Fruit fly (Drosophila melanogaster) whole organism, wandering third instar larva: ENCODE data around the gene ATPsyngamma.
A peak's percentile ranks its signal among the peaks of the same experiment; 100 is the strongest.

Source experiments
- Abd-B ChIP-seq: fragments of >200 bp; optimal IDR thresholded peaks from 2 replicates; lab custom pipeline; 2017; ENCODE audit warnings: missing biosample characterization, missing genetic modification characterization
- CG32264 ChIP-seq: fragments of 200-800 bp; sonication (Bioruptor generic); optimal IDR thresholded peaks from 2 replicates; lab custom pipeline; 2016; ENCODE audit warnings: missing biosample characterization, missing genetic modification characterization
- CG9705 ChIP-seq: fragments of 200-800 bp; sonication (Bioruptor generic); optimal IDR thresholded peaks from 2 replicates; lab custom pipeline; 2018; ENCODE audit warnings: missing biosample characterization, mild to moderate bottlenecking, missing genetic modification characterization
- CrebA ChIP-seq: fragments of 200-800 bp; sonication (Bioruptor generic); optimal IDR thresholded peaks from 2 replicates; lab custom pipeline; 2016; ENCODE audit warnings: missing biosample characterization, mild to moderate bottlenecking, missing genetic modification characterization, borderline replicate concordance
- Dfd ChIP-seq: fragments of >200 bp; optimal IDR thresholded peaks from 2 replicates; lab custom pipeline; 2017; ENCODE audit warnings: missing biosample characterization, missing genetic modification characterization
- Dif ChIP-seq: fragments of 200-275, 200-300 bp; sonication (Bioruptor generic); optimal IDR thresholded peaks from 2 replicates; lab custom pipeline; 2018; ENCODE audit warnings: missing biosample characterization, missing genetic modification characterization; ENCODE audit not compliant: partially characterized antibody
- GATAd ChIP-seq: sonication (Bioruptor generic); optimal IDR thresholded peaks from 2 replicates; lab custom pipeline; 2016; ENCODE audit warnings: missing biosample characterization, missing genetic modification characterization
- HLH106 ChIP-seq: fragments of 200-800 bp; optimal IDR thresholded peaks from 3 replicates; lab custom pipeline; 2019; ENCODE audit warnings: missing biosample characterization, mild to moderate bottlenecking, missing genetic modification characterization, moderate library complexity
- Hnf4 ChIP-seq: fragments of 200-800 bp; sonication (Bioruptor generic); optimal IDR thresholded peaks from 2 replicates; lab custom pipeline; 2016; ENCODE audit warnings: missing biosample characterization, mild to moderate bottlenecking, missing genetic modification characterization
- Hr78 ChIP-seq: fragments of >200 bp; optimal IDR thresholded peaks from 2 replicates; lab custom pipeline; 2017; ENCODE audit warnings: missing biosample characterization, missing genetic modification characterization
- Hr83 ChIP-seq: fragments of 200-300 bp; sonication (Bioruptor generic); optimal IDR thresholded peaks from 2 replicates; lab custom pipeline; 2016; ENCODE audit warnings: missing biosample characterization, mild to moderate bottlenecking, missing genetic modification characterization, moderate library complexity; ENCODE audit not compliant: poor library complexity, severe bottlenecking
- Jra ChIP-seq: sonication (Bioruptor generic); optimal IDR thresholded peaks from 2 replicates; lab custom pipeline; 2016; ENCODE audit warnings: missing biosample characterization, missing genetic modification characterization
- Mio ChIP-seq: sonication (Bioruptor generic); optimal IDR thresholded peaks from 2 replicates; lab custom pipeline; 2016; ENCODE audit warnings: missing biosample characterization, missing genetic modification characterization
- Myc ChIP-seq: fragments of >200 bp; optimal IDR thresholded peaks from 2 replicates; lab custom pipeline; 2017
- N ChIP-seq: fragments of >200 bp; optimal IDR thresholded peaks from 2 replicates; lab custom pipeline; 2018; ENCODE audit warnings: missing biosample characterization, missing external identifiers, missing genetic modification characterization
- OdsH ChIP-seq: fragments of 200-800 bp; sonication (Bioruptor generic); optimal IDR thresholded peaks from 2 replicates; lab custom pipeline; 2016; ENCODE audit warnings: missing biosample characterization, mild to moderate bottlenecking, missing genetic modification characterization
- Rel ChIP-seq, 2 experiments: fragments of 200-800 bp; sonication (Bioruptor generic) in 1 of 2; optimal IDR thresholded peaks; 2 replicates in 1 of 2; 3 replicates in 1 of 2; lab custom pipeline; 2016 to 2019; ENCODE audit warnings: mild to moderate bottlenecking in 2 of 2, missing biosample characterization in 2 of 2, missing genetic modification characterization in 2 of 2, moderate library complexity in 1 of 2
- Sp1 ChIP-seq: fragments of 200-800 bp; sonication (Bioruptor generic); optimal IDR thresholded peaks from 3 replicates; lab custom pipeline; 2019; ENCODE audit warnings: missing biosample characterization, mild to moderate bottlenecking, missing genetic modification characterization, moderate library complexity
- br ChIP-seq: fragments of 200-800 bp; sonication (Bioruptor generic); optimal IDR thresholded peaks from 2 replicates; lab custom pipeline; 2016; ENCODE audit warnings: missing biosample characterization, missing genetic modification characterization
- brk ChIP-seq: fragments of 200-800 bp; sonication (Bioruptor generic); optimal IDR thresholded peaks from 2 replicates; lab custom pipeline; 2016; ENCODE audit warnings: missing biosample characterization, mild to moderate bottlenecking, missing genetic modification characterization
- dl ChIP-seq, 2 experiments: fragments of 175-275, 200-275 bp in 1 of 2; fragments of 200-275 bp in 1 of 2; sonication (Bioruptor generic); optimal IDR thresholded peaks; lab custom pipeline; 2018; ENCODE audit warnings: mild to moderate bottlenecking in 2 of 2, missing biosample characterization in 2 of 2, missing genetic modification characterization in 2 of 2, moderate library complexity in 2 of 2; ENCODE audit not compliant: partially characterized antibody in 2 of 2, insufficient read depth in 1 of 2
- dmrt93B ChIP-seq: fragments of 200-800 bp; sonication (Bioruptor generic); optimal IDR thresholded peaks from 2 replicates; lab custom pipeline; 2018; ENCODE audit warnings: missing biosample characterization, mild to moderate bottlenecking, missing genetic modification characterization
- dsf ChIP-seq: sonication (Bioruptor generic); optimal IDR thresholded peaks from 2 replicates; lab custom pipeline; 2016; ENCODE audit warnings: missing biosample characterization, missing genetic modification characterization, borderline replicate concordance
- ey ChIP-seq: fragments of 200-800 bp; sonication (Bioruptor generic); optimal IDR thresholded peaks from 2 replicates; lab custom pipeline; 2016; ENCODE audit warnings: missing biosample characterization, missing genetic modification characterization
- foxo ChIP-seq, 2 experiments: fragments of 200-800 bp; sonication (Bioruptor generic); optimal IDR thresholded peaks; 2 replicates in 1 of 2; 3 replicates in 1 of 2; lab custom pipeline; 2016 to 2017; ENCODE audit warnings: missing biosample characterization in 2 of 2, missing genetic modification characterization in 2 of 2
- fru ChIP-seq: fragments of 200-800 bp; sonication (Bioruptor generic); optimal IDR thresholded peaks from 3 replicates; lab custom pipeline; 2016; ENCODE audit warnings: missing biosample characterization, mild to moderate bottlenecking, missing genetic modification characterization
- h ChIP-seq: fragments of 200-800 bp; sonication (Bioruptor generic); optimal IDR thresholded peaks from 3 replicates; lab custom pipeline; 2016; ENCODE audit warnings: missing biosample characterization, mild to moderate bottlenecking, missing genetic modification characterization
- jim ChIP-seq: fragments of 175-275, 200-325 bp; sonication (Bioruptor generic); optimal IDR thresholded peaks from 2 replicates; lab custom pipeline; 2016; ENCODE audit warnings: missing biosample characterization, mild to moderate bottlenecking, missing genetic modification characterization
- lola ChIP-seq: fragments of >200 bp; optimal IDR thresholded peaks from 2 replicates; lab custom pipeline; 2017; ENCODE audit warnings: missing biosample characterization, missing genetic modification characterization
- pan ChIP-seq: fragments of >200 bp; optimal IDR thresholded peaks from 2 replicates; lab custom pipeline; 2017
- psq ChIP-seq: fragments of 200-800 bp; sonication (Bioruptor generic); optimal IDR thresholded peaks from 3 replicates; lab custom pipeline; 2017; ENCODE audit warnings: missing biosample characterization, mild to moderate bottlenecking, missing genetic modification characterization, moderate library complexity
- rgr ChIP-seq: fragments of 200-800 bp; sonication (Bioruptor generic); optimal IDR thresholded peaks from 3 replicates; lab custom pipeline; 2016; ENCODE audit warnings: missing biosample characterization, mild to moderate bottlenecking, missing genetic modification characterization
- sage ChIP-seq: fragments of 200-800 bp; sonication (Bioruptor generic); optimal IDR thresholded peaks from 2 replicates; lab custom pipeline; 2016; ENCODE audit warnings: missing biosample characterization, mild to moderate bottlenecking, missing genetic modification characterization
- sv ChIP-seq: fragments of 200-800 bp; sonication (Bioruptor generic); optimal IDR thresholded peaks from 3 replicates; lab custom pipeline; 2016; ENCODE audit warnings: missing biosample characterization, missing genetic modification characterization
- tai ChIP-seq: sonication (Bioruptor generic); optimal IDR thresholded peaks from 2 replicates; lab custom pipeline; 2016; ENCODE audit warnings: missing biosample characterization, missing genetic modification characterization
- usp ChIP-seq: fragments of >200 bp; optimal IDR thresholded peaks from 2 replicates; lab custom pipeline; 2017; ENCODE audit warnings: missing biosample characterization, missing genetic modification characterization
- woc ChIP-seq: sonication (Bioruptor generic); optimal IDR thresholded peaks from 2 replicates; lab custom pipeline; 2016; ENCODE audit warnings: missing biosample characterization, mild to moderate bottlenecking, missing genetic modification characterization

ATPsyngamma gene

dm6 chr3R:29786016-29786996 lies 37.3 kb upstream of the ATPsyngamma start:
- TF ChIP-seq OdsH (GFP tag; lab: Kevin White, UChicago) (peak; percentile 55), Rel (GFP tag; optimal IDR thresholded peaks at IDR 0.05; lab: Kevin White, UChicago) (peak; percentile 13), Rel (tag; optimal IDR thresholded peaks at IDR 0.05; lab: Kevin White, UChicago) (peak; percentile 52), HLH106 (peak; percentile 72), brk (peak; percentile 21), dmrt93B (GFP tag; lab: Kevin White, UChicago) (peak; percentile 71), Hnf4 (GFP tag; lab: Kevin White, UChicago) (peak; percentile 75), tai (GFP tag; lab: Kevin White, UChicago) (no peak), Mio (no peak), CG32264 (GFP tag; lab: Kevin White, UChicago) (peak; percentile 59), Sp1 (GFP tag; lab: Kevin White, UChicago) (peak; percentile 11), Dfd (no peak), psq (GFP tag; lab: Kevin White, UChicago) (peak; percentile 21), rgr (peak; percentile 55), ey (GFP tag; lab: Kevin White, UChicago) (peak; percentile 70), fru (GFP tag; lab: Kevin White, UChicago) (peak; percentile 88), woc (peak; percentile 70), Jra (GFP tag; lab: Kevin White, UChicago) (peak; percentile 27), h (GFP tag; lab: Kevin White, UChicago) (peak; percentile 65), br (GFP tag; lab: Kevin White, UChicago) (peak; percentile 65), dsf (GFP tag; lab: Kevin White, UChicago) (no peak), sage (GFP tag; lab: Kevin White, UChicago) (peak; percentile 72), foxo (GFP tag; optimal IDR thresholded peaks at IDR 0.05; lab: Kevin White, UChicago) (peak in 1 of 2 experiments; percentile 85), Hr83 (GFP tag; lab: Kevin White, UChicago) (peak; percentile 61), CrebA (GFP tag; lab: Kevin White, UChicago) (no peak), CG9705 (GFP tag; lab: Kevin White, UChicago) (no peak)

DNA sequence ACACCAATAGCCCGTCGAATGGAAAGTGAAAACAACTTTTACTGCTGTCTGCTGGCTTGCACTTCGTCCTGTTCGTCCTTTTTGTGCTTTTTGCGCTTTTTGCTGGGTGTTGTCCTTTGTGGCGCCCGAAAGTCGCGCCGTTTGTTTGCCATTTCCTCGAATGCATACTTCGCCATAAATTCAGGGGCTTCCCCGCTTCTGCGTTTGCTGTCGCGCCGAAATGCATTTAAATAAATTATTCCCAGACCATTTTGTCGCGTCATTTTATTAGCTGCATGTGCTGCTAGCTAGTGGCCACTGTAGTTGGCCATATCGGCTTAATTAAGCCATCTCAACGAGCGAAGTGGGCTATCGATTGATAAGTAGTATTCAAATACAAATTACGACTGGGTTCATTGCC lies 36.3 kb upstream of the ATPsyngamma start:
- no peak for TF ChIP-seq Rel (GFP tag; optimal IDR thresholded peaks at IDR 0.05; lab: Kevin White, UChicago)
- TF ChIP-seq Rel (tag; optimal IDR thresholded peaks at IDR 0.05; lab: Kevin White, UChicago), result peak; percentile 95
- TF ChIP-seq rgr, result no peak
- TF ChIP-seq CG32264 (GFP tag; lab: Kevin White, UChicago), result no peak

dm6 chr3R:29783210-29783609 lies 34.2 kb upstream of the ATPsyngamma start:
- TF ChIP-seq Hnf4 (GFP tag; lab: Kevin White, UChicago) (no peak), pan (lab: Kevin White, UChicago) (no peak), N (GFP tag; lab: Kevin White, UChicago) (no peak), Rel (GFP tag; optimal IDR thresholded peaks at IDR 0.05; lab: Kevin White, UChicago) (no peak), Rel (tag; optimal IDR thresholded peaks at IDR 0.05; lab: Kevin White, UChicago) (peak; percentile 97), rgr (no peak), Abd-B (GFP tag; lab: Kevin White, UChicago) (no peak), dsf (GFP tag; lab: Kevin White, UChicago) (no peak)

DNA sequence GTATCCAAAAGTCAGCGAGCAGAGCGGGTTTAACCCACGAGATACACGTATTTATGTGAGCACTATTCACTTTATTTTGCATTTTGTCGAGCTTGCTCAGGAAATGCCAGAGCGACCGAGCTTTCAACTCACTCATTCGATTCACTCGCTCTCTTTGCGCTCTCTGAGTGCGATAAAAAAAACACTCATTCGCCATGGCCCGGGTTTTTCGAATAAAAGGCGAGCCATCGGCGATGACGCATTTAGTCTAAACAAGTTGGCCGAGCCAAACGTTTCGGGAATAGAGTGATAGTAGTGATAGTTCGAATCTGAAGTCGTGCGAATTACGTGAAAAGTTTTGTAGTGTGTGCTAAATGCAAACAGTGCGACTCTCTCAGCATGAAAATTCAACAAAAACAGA lies 33.4 kb upstream of the ATPsyngamma start:
- TF ChIP-seq foxo (GFP tag; optimal IDR thresholded peaks at IDR 0.05; lab: Kevin White, UChicago), result peak in 1 of 2 experiments; percentile 19
- TF ChIP-seq Hr78, result no peak
- peak; percentile 67 for TF ChIP-seq Dif
- no peak for TF ChIP-seq ey (GFP tag; lab: Kevin White, UChicago)
- no peak for TF ChIP-seq lola (GFP tag; lab: Kevin White, UChicago)
- TF ChIP-seq jim, result no peak
- no peak for TF ChIP-seq woc
- TF ChIP-seq Myc (lab: Kevin White, UChicago), result no peak
- no peak for TF ChIP-seq Mio
- peak; percentile 11 for TF ChIP-seq OdsH (GFP tag; lab: Kevin White, UChicago)
- peak; percentile 46 for TF ChIP-seq Hnf4 (GFP tag; lab: Kevin White, UChicago)
- peak; percentile 51 for TF ChIP-seq psq (GFP tag; lab: Kevin White, UChicago)
- TF ChIP-seq br (GFP tag; lab: Kevin White, UChicago), result peak; percentile 49
- no peak for TF ChIP-seq CG9705 (GFP tag; lab: Kevin White, UChicago)
- no peak for TF ChIP-seq Hr83 (GFP tag; lab: Kevin White, UChicago)
- TF ChIP-seq dl (GFP tag; optimal IDR thresholded peaks at IDR 0.05; lab: Kevin White, UChicago; ENCODE audit: insufficient read depth in 1 of 2, partially characterized antibody in 2 of 2), result peak in 1 of 2 experiments; percentile 7
- TF ChIP-seq h (GFP tag; lab: Kevin White, UChicago), result peak; percentile 55
- TF ChIP-seq Dfd, result no peak
- TF ChIP-seq usp (GFP tag; lab: Kevin White, UChicago), result no peak
- TF ChIP-seq fru (GFP tag; lab: Kevin White, UChicago), result peak; percentile 50
- TF ChIP-seq Abd-B (GFP tag; lab: Kevin White, UChicago), result no peak
- TF ChIP-seq N (GFP tag; lab: Kevin White, UChicago), result no peak
- TF ChIP-seq brk, result peak; percentile 44
- peak; percentile 8 for TF ChIP-seq tai (GFP tag; lab: Kevin White, UChicago)
- peak; percentile 16 for TF ChIP-seq Rel (GFP tag; optimal IDR thresholded peaks at IDR 0.05; lab: Kevin White, UChicago)
- TF ChIP-seq Rel (tag; optimal IDR thresholded peaks at IDR 0.05; lab: Kevin White, UChicago), result no peak
- peak; percentile 24 for TF ChIP-seq HLH106
- no peak for TF ChIP-seq sv (GFP tag; lab: Kevin White, UChicago)
- TF ChIP-seq GATAd (GFP tag; lab: Kevin White, UChicago), result no peak
- TF ChIP-seq Jra (GFP tag; lab: Kevin White, UChicago), result peak; percentile 96
